Fruit fly (Drosophila melanogaster): ENCODE data around the gene CG34342.

DNA sequence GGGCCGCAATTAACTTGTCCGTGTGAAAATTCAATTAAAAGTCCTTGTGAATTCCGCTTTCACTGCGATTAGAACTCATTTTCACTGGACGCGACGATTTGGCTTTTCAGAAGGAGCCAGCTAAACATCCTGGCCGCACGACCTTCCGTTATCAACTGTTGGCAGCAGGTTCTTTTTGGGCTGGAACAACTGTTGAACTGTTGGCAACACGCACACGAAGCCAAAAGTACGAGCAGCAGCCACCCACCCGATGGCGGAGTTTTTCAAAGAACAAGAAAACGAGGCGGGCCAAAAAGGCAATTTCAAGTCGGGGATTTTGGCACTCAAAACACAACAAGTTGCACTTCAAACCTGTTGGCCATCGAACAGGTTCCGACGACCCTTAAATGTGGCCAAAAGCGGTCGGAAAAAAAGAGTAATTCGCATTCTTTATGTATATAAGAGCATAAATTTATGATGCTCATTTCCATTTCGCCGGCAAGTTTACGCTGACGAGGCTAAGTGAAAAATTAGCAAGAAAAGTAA is 12.3 kb upstream of the CG34342 start:
- no peak for TF ChIP-seq Vsx2 (GFP tag; optimal IDR thresholded peaks at IDR 0.05; ENCODE audit: partially characterized antibody)
- no peak for TF ChIP-seq Abd-B (GFP tag; optimal IDR thresholded peaks at IDR 0.05)

Measured in whole organism, wandering third instar larva.